Fruit fly (Drosophila melanogaster) whole organism, embryonic: ENCODE measurements around the gene CG42366.

Source experiments
- Ada2b ChIP-seq: fragments of 200-800 bp; sonication (Bioruptor generic); IDR thresholded peaks from 2 replicates; pipeline ENCODE4 v1.3.6; 2022; ENCODE audit warnings: missing biosample characterization, missing genetic modification characterization
- Antp ChIP-seq: fragments of 200-800 bp; sonication (Bioruptor generic); optimal IDR thresholded peaks from 3 replicates; lab custom pipeline; 2016; ENCODE audit warnings: missing biosample characterization, missing genetic modification characterization
- CG10209 ChIP-seq: fragments of 200-800 bp; sonication (Bioruptor generic); optimal IDR thresholded peaks from 3 replicates; lab custom pipeline; 2017; ENCODE audit warnings: missing biosample characterization, mild to moderate bottlenecking, missing genetic modification characterization, missing genetic modification reagents
- CG11085 ChIP-seq: fragments of 200-800 bp; sonication (Bioruptor generic); IDR thresholded peaks from 2 replicates; pipeline ENCODE4 v1.3.6; 2022; ENCODE audit warnings: missing biosample characterization, missing genetic modification characterization
- CG11398 ChIP-seq: fragments of 200-800 bp; sonication (Bioruptor generic); optimal IDR thresholded peaks from 2 replicates; lab custom pipeline; 2016; ENCODE audit warnings: missing biosample characterization, missing genetic modification characterization
- CG12104 ChIP-seq: fragments of 200-800 bp; sonication (Bioruptor generic); optimal IDR thresholded peaks from 3 replicates; lab custom pipeline; 2016; ENCODE audit warnings: missing biosample characterization, missing genetic modification characterization
- CG14050 ChIP-seq: fragments of 200-800 bp; sonication (Bioruptor generic); IDR thresholded peaks from 3 replicates; pipeline ENCODE4 v1.3.6; 2022; ENCODE audit warnings: missing biosample characterization, missing genetic modification characterization
- CG15073 ChIP-seq: fragments of 200-800 bp; sonication (Bioruptor generic); optimal IDR thresholded peaks from 2 replicates; lab custom pipeline; 2016; ENCODE audit warnings: missing biosample characterization, missing genetic modification characterization
- CG17186 ChIP-seq: fragments of 200-800 bp; sonication (Bioruptor generic); optimal IDR thresholded peaks from 3 replicates; lab custom pipeline; 2017; ENCODE audit warnings: missing biosample characterization, missing genetic modification reagents, missing genetic modification characterization
- CG17568 ChIP-seq: fragments of 200-800 bp; sonication (Bioruptor generic); optimal IDR thresholded peaks from 2 replicates; lab custom pipeline; 2018; ENCODE audit warnings: missing biosample characterization, mild to moderate bottlenecking, missing genetic modification characterization, moderate library complexity
- CG18476 ChIP-seq: fragments of 200-800 bp; sonication (Bioruptor generic); optimal IDR thresholded peaks from 2 replicates; lab custom pipeline; 2016; ENCODE audit warnings: missing biosample characterization, mild to moderate bottlenecking, missing genetic modification characterization
- CG2120 ChIP-seq: fragments of 200-800 bp; sonication (Bioruptor generic); optimal IDR thresholded peaks from 3 replicates; lab custom pipeline; 2016; ENCODE audit warnings: missing biosample characterization, missing genetic modification characterization
- CG2199 ChIP-seq: fragments of 200-800 bp; sonication (Bioruptor generic); IDR thresholded peaks from 3 replicates; pipeline ENCODE4 v1.3.6; 2022; ENCODE audit warnings: missing biosample characterization, missing genetic modification characterization
- CG3065 ChIP-seq: fragments of 200-800 bp; sonication (Bioruptor generic); optimal IDR thresholded peaks from 2 replicates; lab custom pipeline; 2016; ENCODE audit warnings: missing biosample characterization, missing genetic modification characterization
- CG31388 ChIP-seq: fragments of 200-800 bp; sonication (Bioruptor generic); optimal IDR thresholded peaks from 2 replicates; lab custom pipeline; 2016; ENCODE audit warnings: missing biosample characterization, missing genetic modification characterization
- CG32767 ChIP-seq: fragments of 200-800 bp; sonication (Bioruptor generic); IDR thresholded peaks from 2 replicates; pipeline ENCODE4 v1.3.6; 2022; ENCODE audit warnings: missing biosample characterization, missing genetic modification characterization
- CG34224 ChIP-seq: fragments of 200-800 bp; sonication (Bioruptor generic); IDR thresholded peaks from 3 replicates; pipeline ENCODE4 v1.3.6; 2022; ENCODE audit warnings: missing biosample characterization, missing genetic modification characterization; ENCODE audit not compliant: partially characterized antibody
- CG4424 ChIP-seq: fragments of 200-800 bp; sonication (Bioruptor generic); optimal IDR thresholded peaks from 3 replicates; lab custom pipeline; 2016; ENCODE audit warnings: missing biosample characterization, missing genetic modification characterization
- CG6683 ChIP-seq: fragments of 200-800 bp; sonication (Bioruptor generic); optimal IDR thresholded peaks from 2 replicates; lab custom pipeline; 2017; ENCODE audit warnings: missing biosample characterization, mild to moderate bottlenecking, missing genetic modification characterization, missing genetic modification reagents
- CG9797 ChIP-seq: fragments of 200-800 bp; sonication (Bioruptor generic); optimal IDR thresholded peaks from 3 replicates; lab custom pipeline; 2018; ENCODE audit warnings: missing biosample characterization, mild to moderate bottlenecking, missing genetic modification characterization
- CG9876 ChIP-seq: fragments of 200-800 bp; sonication (Bioruptor generic); optimal IDR thresholded peaks from 2 replicates; lab custom pipeline; 2016; ENCODE audit warnings: missing biosample characterization, missing genetic modification characterization
- CHES-1-like ChIP-seq: fragments of 200-800 bp; sonication (Bioruptor generic); optimal IDR thresholded peaks from 2 replicates; lab custom pipeline; 2016; ENCODE audit warnings: missing biosample characterization, missing genetic modification characterization
- Deaf1 ChIP-seq: fragments of 200-800 bp; optimal IDR thresholded peaks from 3 replicates; lab custom pipeline; 2019; ENCODE audit warnings: missing biosample characterization, mild to moderate bottlenecking, missing genetic modification characterization, moderate library complexity
- Dp ChIP-seq: fragments of 200-800 bp; sonication (Bioruptor generic); optimal IDR thresholded peaks from 2 replicates; lab custom pipeline; 2018; ENCODE audit warnings: missing biosample characterization, mild to moderate bottlenecking, missing genetic modification characterization, moderate library complexity
- ERR ChIP-seq: fragments of 200-800 bp; sonication (Bioruptor generic); optimal IDR thresholded peaks from 2 replicates; lab custom pipeline; 2016; ENCODE audit warnings: missing biosample characterization, missing genetic modification characterization
- Elba2 ChIP-seq: fragments of 200-800 bp; sonication (Bioruptor generic); optimal IDR thresholded peaks from 3 replicates; lab custom pipeline; 2016; ENCODE audit warnings: missing biosample characterization, missing genetic modification characterization
- Gsc ChIP-seq: fragments of 200-800 bp; sonication (Bioruptor generic); IDR thresholded peaks from 2 replicates; pipeline ENCODE4 v1.3.6; 2022; ENCODE audit warnings: missing biosample characterization, missing genetic modification characterization
- Hr39 ChIP-seq: fragments of >200 bp; optimal IDR thresholded peaks from 2 replicates; lab custom pipeline; 2017
- MTF-1 ChIP-seq: fragments of 200-800 bp; sonication (Bioruptor generic); optimal IDR thresholded peaks from 2 replicates; lab custom pipeline; 2018; ENCODE audit warnings: missing biosample characterization, mild to moderate bottlenecking, missing genetic modification characterization, borderline replicate concordance
- Mrtf ChIP-seq: fragments of 200-800 bp; sonication (Bioruptor generic); IDR thresholded peaks from 3 replicates; pipeline ENCODE4 v1.3.6; 2022; ENCODE audit warnings: missing biosample characterization, missing genetic modification characterization
- Oaz ChIP-seq: fragments of 200-800 bp; sonication (Bioruptor generic); IDR thresholded peaks from 2 replicates; pipeline ENCODE4 v1.3.6; 2022; ENCODE audit warnings: missing biosample characterization, missing genetic modification characterization
- Ptx1 ChIP-seq: fragments of 200-800 bp; sonication (Bioruptor generic); IDR thresholded peaks from 2 replicates; pipeline ENCODE4 v1.3.6; 2022; ENCODE audit warnings: missing biosample characterization, missing genetic modification characterization
- Spps ChIP-seq: fragments of 200-800 bp; sonication (Bioruptor generic); optimal IDR thresholded peaks from 2 replicates; lab custom pipeline; 2018; ENCODE audit warnings: missing biosample characterization, mild to moderate bottlenecking, missing genetic modification characterization
- Sry-δ ChIP-seq: fragments of 200-800 bp; sonication (Bioruptor generic); optimal IDR thresholded peaks from 2 replicates; lab custom pipeline; 2016; ENCODE audit warnings: missing biosample characterization, missing genetic modification characterization
- ac ChIP-seq: fragments of 200-800 bp; sonication (Bioruptor generic); optimal IDR thresholded peaks from 3 replicates; lab custom pipeline; 2017; ENCODE audit warnings: missing biosample characterization, mild to moderate bottlenecking, missing genetic modification characterization
- btn ChIP-seq: fragments of 200-800 bp; sonication (Bioruptor generic); optimal IDR thresholded peaks from 2 replicates; lab custom pipeline; 2016; ENCODE audit warnings: missing biosample characterization, missing genetic modification characterization
- cas ChIP-seq: fragments of 200-800 bp; sonication (Bioruptor generic); IDR thresholded peaks from 2 replicates; pipeline ENCODE4 v1.3.6; 2022; ENCODE audit warnings: missing biosample characterization, missing genetic modification characterization
- da ChIP-seq: fragments of 200-800 bp; sonication (Bioruptor generic); optimal IDR thresholded peaks from 2 replicates; lab custom pipeline; 2016; ENCODE audit warnings: missing biosample characterization, missing genetic modification characterization
- fd3F ChIP-seq: fragments of 200-800 bp; sonication (Bioruptor generic); optimal IDR thresholded peaks from 2 replicates; lab custom pipeline; 2018; ENCODE audit warnings: missing biosample characterization, mild to moderate bottlenecking, missing genetic modification characterization, moderate library complexity
- hkb ChIP-seq, 2 experiments: fragments of 200-800 bp in 1 of 2; fragments of >200 bp in 1 of 2; sonication (Bioruptor generic) in 1 of 2; IDR thresholded peaks in 1 of 2; optimal IDR thresholded peaks in 1 of 2; 2 replicates each; pipeline versions ENCODE4 v1.3.6 to Lab custom; 2017 to 2022; ENCODE audit warnings: missing biosample characterization in 1 of 2, missing genetic modification characterization in 1 of 2
- lilli ChIP-seq: fragments of 200-800 bp; sonication (Bioruptor generic); optimal IDR thresholded peaks from 3 replicates; lab custom pipeline; 2016; ENCODE audit warnings: missing biosample characterization, missing genetic modification characterization
- lmd ChIP-seq: fragments of 200-800 bp; sonication (Bioruptor generic); IDR thresholded peaks from 2 replicates; pipeline ENCODE4 v1.3.6; 2022; ENCODE audit warnings: missing biosample characterization, missing genetic modification characterization
- lola ChIP-seq, 3 experiments: fragments of >200 bp in 2 of 3; fragments of 200-800 bp in 1 of 3; sonication (Bioruptor generic) in 1 of 3; optimal IDR thresholded peaks; 2 replicates each; lab custom pipeline; 2017 to 2019; ENCODE audit warnings: missing biosample characterization in 3 of 3, missing genetic modification characterization in 3 of 3, mild to moderate bottlenecking in 1 of 3, moderate library complexity in 1 of 3
- pho ChIP-seq: fragments of 200-800 bp; sonication (Bioruptor generic); optimal IDR thresholded peaks from 2 replicates; lab custom pipeline; 2016; ENCODE audit warnings: missing biosample characterization, missing genetic modification characterization
- scrt ChIP-seq: fragments of 200-800 bp; sonication (Bioruptor generic); optimal IDR thresholded peaks from 2 replicates; lab custom pipeline; 2018; ENCODE audit warnings: missing biosample characterization, mild to moderate bottlenecking, missing genetic modification characterization, moderate library complexity
- sd ChIP-seq: fragments of 200-800 bp; sonication (Bioruptor generic); optimal IDR thresholded peaks from 3 replicates; lab custom pipeline; 2018; ENCODE audit warnings: missing biosample characterization, mild to moderate bottlenecking, missing genetic modification characterization, moderate library complexity
- sens-2 ChIP-seq: fragments of 200-800 bp; sonication (Bioruptor generic); IDR thresholded peaks from 2 replicates; pipeline ENCODE4 v1.3.6; 2022; ENCODE audit warnings: missing biosample characterization, missing genetic modification characterization
- slbo ChIP-seq: fragments of 200-800 bp; sonication (Bioruptor generic); IDR thresholded peaks from 2 replicates; pipeline ENCODE4 v1.3.6; 2022; ENCODE audit warnings: missing biosample characterization, missing genetic modification characterization
- so ChIP-seq: fragments of 200-800 bp; sonication (Bioruptor generic); IDR thresholded peaks from 3 replicates; pipeline ENCODE4 v1.3.6; 2022; ENCODE audit warnings: missing biosample characterization, missing genetic modification characterization
- tgo ChIP-seq: fragments of 200-800 bp; sonication (Bioruptor generic); IDR thresholded peaks from 3 replicates; pipeline ENCODE4 v1.3.6; 2022; ENCODE audit warnings: missing biosample characterization, missing genetic modification characterization
- ttk ChIP-seq: fragments of 200-800 bp; sonication (Bioruptor generic); IDR thresholded peaks from 2 replicates; pipeline ENCODE4 v2.1.2; 2022; ENCODE audit warnings: missing biosample characterization, missing genetic modification characterization
- tx ChIP-seq: fragments of 200-800 bp; sonication (Bioruptor generic); optimal IDR thresholded peaks from 2 replicates; lab custom pipeline; 2016; ENCODE audit warnings: missing biosample characterization, missing genetic modification characterization

The CG42366 gene

DNA sequence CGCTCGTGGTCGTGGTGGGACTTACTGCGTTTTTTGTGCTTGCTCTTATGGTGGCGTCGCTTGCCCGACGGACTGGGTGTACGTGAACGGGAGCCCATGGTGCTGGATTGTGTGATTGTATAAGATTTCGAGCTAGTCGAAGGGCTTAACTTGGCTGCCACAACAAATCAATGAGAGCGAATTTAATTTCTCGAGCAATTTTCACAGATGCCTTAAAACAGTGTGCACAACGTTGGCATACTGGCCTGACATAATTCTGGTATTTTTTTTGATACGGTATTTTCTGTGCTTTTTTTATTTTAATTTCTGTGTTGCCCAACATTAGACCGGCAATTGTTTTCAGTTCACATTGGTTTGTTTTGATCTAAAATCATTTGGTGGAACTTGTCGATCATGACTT, 12.9 kb downstream of the CG42366 start, which contains the start of gene Arglu1 (continued):
- TF ChIP-seq CG17568 (GFP tag; lab: Kevin White, UChicago) (no peak), CG4424 (GFP tag; lab: Kevin White, UChicago) (no peak), pho (peak; percentile 15), CG32767 (GFP tag; lab: Robert Waterston, UW) (no peak), CG31388 (GFP tag; lab: Kevin White, UChicago) (no peak), sd (tag; lab: Kevin White, UChicago) (no peak), Mrtf (GFP tag; lab: Robert Waterston, UW) (no peak), tx (no peak), Deaf1 (no peak), tgo (peak; percentile 28; the same call in 1 of the 3 replicates), cas (GFP tag; lab: Robert Waterston, UW) (no peak), CG11085 (GFP tag; lab: Robert Waterston, UW) (no peak), CG6683 (no peak), fd3F (no peak), MTF-1 (GFP tag; lab: Kevin White, UChicago) (no peak), CG2120 (GFP tag; lab: Kevin White, UChicago) (peak; percentile 46), CG34224 (GFP tag; lab: Robert Waterston, UW) (no peak), CG11398 (GFP tag; lab: Kevin White, UChicago) (no peak), scrt (GFP tag; lab: Kevin White, UChicago) (no peak), CG3065 (GFP tag; lab: Kevin White, UChicago) (no peak), ttk (GFP tag; lab: Robert Waterston, UW) (no peak), ERR (no peak), CHES-1-like (GFP tag; lab: Kevin White, UChicago) (peak; percentile 39), btn (GFP tag; lab: Kevin White, UChicago) (no peak), Oaz (GFP tag; lab: Robert Waterston, UW) (no peak), CG14050 (GFP tag; lab: Robert Waterston, UW) (no peak), slbo (GFP tag; lab: Robert Waterston, UW) (peak; percentile 36; the same call in 1 of the 2 replicates), Hr39 (lab: Kevin White, UChicago) (no peak), Spps (tag; lab: Kevin White, UChicago) (no peak), lola (GFP tag; optimal IDR thresholded peaks at IDR 0.05; lab: Kevin White, UChicago) (no peak), CG15073 (GFP tag; lab: Kevin White, UChicago) (no peak), lmd (GFP tag; lab: Robert Waterston, UW) (peak; percentile 26; the same call in 1 of the 2 replicates), Ada2b (no peak), Antp (GFP tag; lab: Kevin White, UChicago) (no peak), so (GFP tag; lab: Robert Waterston, UW) (no peak), CG9876 (GFP tag; lab: Kevin White, UChicago) (no peak), Ptx1 (GFP tag; lab: Robert Waterston, UW) (peak; percentile 39; the same call in 1 of the 2 replicates), Gsc (GFP tag; lab: Robert Waterston, UW) (no peak), sens-2 (GFP tag; lab: Robert Waterston, UW) (no peak), CG12104 (GFP tag; lab: Kevin White, UChicago) (no peak), CG18476 (no peak), hkb (optimal IDR thresholded peaks at IDR 0.05; lab: Kevin White, UChicago) (no peak), hkb (GFP tag; IDR thresholded peaks at IDR 0.05; lab: Robert Waterston, UW) (peak; percentile 28; the same call in 1 of the 2 replicates), ac (no peak), CG9797 (GFP tag; lab: Kevin White, UChicago) (peak; percentile 66), da (GFP tag; lab: Kevin White, UChicago) (no peak), CG2199 (GFP tag; lab: Robert Waterston, UW) (no peak), CG17186 (GFP tag; lab: Kevin White, UChicago) (no peak), Elba2 (GFP tag; lab: Kevin White, UChicago) (no peak), Sry-δ (GFP tag; lab: Kevin White, UChicago) (peak; percentile 2), CG10209 (GFP tag; lab: Kevin White, UChicago) (no peak), lilli (GFP tag; lab: Kevin White, UChicago) (peak; percentile 3), Dp (GFP tag; lab: Kevin White, UChicago) (no peak)
